Fruit fly (Drosophila melanogaster): ENCODE measurements around the gene jar.

jar gene

dm6 chr3R:24231206-24231502, 39.9 kb downstream of the jar start (continued):
- no peak for TF ChIP-seq tap (tag; optimal IDR thresholded peaks at IDR 0.05)
- TF ChIP-seq D19A (tag; optimal IDR thresholded peaks at IDR 0.05), result no peak
- no peak for TF ChIP-seq CG16813 (GFP tag; IDR thresholded peaks at IDR 0.05; ENCODE audit: partially characterized antibody)
- TF ChIP-seq chinmo (GFP tag; IDR thresholded peaks at IDR 0.05; ENCODE audit: partially characterized antibody), result peak; percentile 67; the same call in 2 of the 4 replicates
- no peak for TF ChIP-seq Trl (optimal IDR thresholded peaks at IDR 0.05)
- TF ChIP-seq Trl (GFP tag; optimal IDR thresholded peaks at IDR 0.05), result no peak
- TF ChIP-seq emc (GFP tag; optimal IDR thresholded peaks at IDR 0.05), result no peak
- TF ChIP-seq CG10654 (GFP tag; optimal IDR thresholded peaks at IDR 0.05), result no peak
- TF ChIP-seq CG2116 (GFP tag; optimal IDR thresholded peaks at IDR 0.05), result no peak
- 0 out of 2 replicates have a peak, but pooled peaks have one; percentile 6 for TF ChIP-seq Ada2b (GFP tag; IDR thresholded peaks at IDR 0.05)
- TF ChIP-seq CG13287 (GFP tag; IDR thresholded peaks at IDR 0.05; ENCODE audit: partially characterized antibody), result no peak
- no peak for TF ChIP-seq disco-r (GFP tag; optimal IDR thresholded peaks at IDR 0.05)
- TF ChIP-seq CG9797 (GFP tag; optimal IDR thresholded peaks at IDR 0.05), result no peak
- TF ChIP-seq CG15479 (GFP tag; optimal IDR thresholded peaks at IDR 0.05), result peak; percentile 10
- no peak for TF ChIP-seq ap (GFP tag; IDR thresholded peaks at IDR 0.05)
- no peak for TF ChIP-seq CG9876 (GFP tag; optimal IDR thresholded peaks at IDR 0.05)
- TF ChIP-seq Med (GFP tag), result peak; percentile 59
- TF ChIP-seq pfk (GFP tag; optimal IDR thresholded peaks at IDR 0.05), result peak; percentile 36
- peak; percentile 93 for TF ChIP-seq cg (GFP tag; optimal IDR thresholded peaks at IDR 0.05)
- peak; percentile 92 for TF ChIP-seq nerfin-1 (tag; optimal IDR thresholded peaks at IDR 0.05)
- peak; percentile 15; the same call in 1 of the 2 replicates for TF ChIP-seq Rfx (GFP tag; IDR thresholded peaks at IDR 0.05)
- TF ChIP-seq CG13624 (GFP tag; optimal IDR thresholded peaks at IDR 0.05), result peak; percentile 21
- no peak for TF ChIP-seq CG2712 (tag; optimal IDR thresholded peaks at IDR 0.05)
- 0 out of 3 replicates have a peak, but pooled peaks have one; percentile 9 for TF ChIP-seq zen2 (GFP tag; IDR thresholded peaks at IDR 0.05; ENCODE audit: partially characterized antibody)
- no peak for TF ChIP-seq CG4707 (GFP tag; optimal IDR thresholded peaks at IDR 0.05)
- TF ChIP-seq Hmx (GFP tag; optimal IDR thresholded peaks at IDR 0.05), result no peak
- TF ChIP-seq Opbp (GFP tag; IDR thresholded peaks at IDR 0.05; ENCODE audit: partially characterized antibody), result peak; percentile 57; the same call in 2 of the 3 replicates
- TF ChIP-seq GATAe (GFP tag; conservative IDR thresholded peaks at IDR 0.05), result no peak
- TF ChIP-seq CG2875 (GFP tag; optimal IDR thresholded peaks at IDR 0.05), result no peak
- TF ChIP-seq tna (GFP tag; IDR thresholded peaks at IDR 0.05; ENCODE audit: partially characterized antibody), result no peak

- TF ChIP-seq Ptx1 (GFP tag; IDR thresholded peaks at IDR 0.05) (peak; percentile 70), CG4854 (GFP tag; optimal IDR thresholded peaks at IDR 0.05) (peak; percentile 67), CG16815 (GFP tag; optimal IDR thresholded peaks at IDR 0.05) (peak; percentile 43), gcm2 (GFP tag; optimal IDR thresholded peaks at IDR 0.05) (peak; percentile 78), dm (GFP tag; optimal IDR thresholded peaks at IDR 0.05) (peak; percentile 77), CkIIα-i1 (GFP tag; IDR thresholded peaks at IDR 0.05) (no peak), CG11247 (GFP tag; IDR thresholded peaks at IDR 0.05) (peak; percentile 87), wdn (GFP tag; IDR thresholded peaks at IDR 0.05) (peak; percentile 75), ci (GFP tag; IDR thresholded peaks at IDR 0.05) (peak; percentile 93), Elba2 (GFP tag; optimal IDR thresholded peaks at IDR 0.05) (no peak), CG1603 (tag; optimal IDR thresholded peaks at IDR 0.05) (peak; percentile 62), dmrt11E (tag; optimal IDR thresholded peaks at IDR 0.05) (peak; percentile 59), her (GFP tag; optimal IDR thresholded peaks at IDR 0.05) (peak; percentile 70), run (tag; optimal IDR thresholded peaks at IDR 0.05) (no peak), br (optimal IDR thresholded peaks at IDR 0.05) (no peak), CG3726 (GFP tag; IDR thresholded peaks at IDR 0.05) (peak; percentile 65; the same call in 1 of the 3 replicates), Gug (GFP tag; IDR thresholded peaks at IDR 0.05) (peak; percentile 62; the same call in 3 of the 4 replicates), eve (GFP tag; optimal IDR thresholded peaks at IDR 0.05) (no peak), CG8944 (GFP tag; optimal IDR thresholded peaks at IDR 0.05) (peak; percentile 28), CG16863 (GFP tag; optimal IDR thresholded peaks at IDR 0.05) (peak; percentile 73), CG7372 (GFP tag; IDR thresholded peaks at IDR 0.05) (peak; percentile 70), Vsx1 (GFP tag; optimal IDR thresholded peaks at IDR 0.05) (peak; percentile 78)
Measured at dm6 chr3R:24230423-24231205, 40.4 kb downstream of the jar start, which contains the start of gene mask. Gene mask (plus strand): TSS chr3R:24230562.

All from whole organism, embryonic.